Worm (Caenorhabditis elegans) whole organism, L4 larva: ENCODE measurements around the gene mtm-6.

Source experiments
- D1046.2 ChIP-seq: fragments of 200-800 bp; sonication (Bioruptor generic); IDR thresholded peaks from 2 replicates; pipeline ENCODE4 v1.3.6; 2022; ENCODE audit warnings: missing genetic modification characterization, missing compliant biosample characterization
- F10B5.3 ChIP-seq: sonication (generic microtip); optimal IDR thresholded peaks from 2 replicates; lab custom pipeline; 2016; ENCODE audit warnings: mild to moderate bottlenecking, missing genetic modification characterization, missing compliant biosample characterization
- F49E8.2 ChIP-seq: sonication (generic microtip); optimal IDR thresholded peaks from 2 replicates; lab custom pipeline; 2016; ENCODE audit warnings: missing compliant biosample characterization, mild to moderate bottlenecking, missing genetic modification characterization, borderline replicate concordance
- T20F7.1 ChIP-seq: fragments of 200-800 bp; sonication (Bioruptor generic); optimal IDR thresholded peaks from 2 replicates; lab custom pipeline; 2018; ENCODE audit warnings: mild to moderate bottlenecking, missing genetic modification characterization, missing compliant biosample characterization
- T26A8.4 ChIP-seq: fragments of 200-800 bp; sonication (Bioruptor generic); IDR thresholded peaks from 2 replicates; pipeline ENCODE4 v1.3.6; 2022; ENCODE audit warnings: missing genetic modification characterization, missing compliant biosample characterization
- Y105C5A.15 ChIP-seq: fragments of 200-800 bp; sonication (Bioruptor generic); IDR thresholded peaks from 2 replicates; pipeline ENCODE4 v1.3.6; 2022; ENCODE audit warnings: missing genetic modification characterization, missing compliant biosample characterization
- Y75B8A.6 ChIP-seq: fragments of 200-800 bp; sonication (Bioruptor generic); IDR thresholded peaks from 2 replicates; pipeline ENCODE4 v1.3.6; 2022; ENCODE audit warnings: missing genetic modification reagents, missing genetic modification characterization, missing compliant biosample characterization
- aha-1 ChIP-seq: fragments of 150-350 bp; peaks from one replicate; lab custom pipeline; 2014; ENCODE audit warnings: missing biosample characterization, missing genetic modification characterization
- arid-1 ChIP-seq: fragments of 200-800 bp; sonication (Bioruptor generic); conservative IDR thresholded peaks from 2 replicates; pipeline ENCODE4 v1.3.6; 2022; ENCODE audit warnings: missing genetic modification reagents, missing genetic modification characterization, missing compliant biosample characterization
- attf-4 ChIP-seq: sonication (generic microtip); optimal IDR thresholded peaks from 3 replicates; lab custom pipeline; 2017; ENCODE audit warnings: missing biosample characterization, missing genetic modification characterization
- ceh-20 ChIP-seq: fragments of 200-800 bp; sonication (Bioruptor generic); IDR thresholded peaks from 2 replicates; pipeline ENCODE4 v1.3.6; 2022; ENCODE audit warnings: missing genetic modification reagents, missing genetic modification characterization, missing compliant biosample characterization
- ceh-82 ChIP-seq: sonication (generic microtip); optimal IDR thresholded peaks from 2 replicates; lab custom pipeline; 2017; ENCODE audit warnings: missing biosample characterization, missing genetic modification characterization
- ces-1 ChIP-seq: fragments of 150-350 bp; sonication (generic microtip); optimal IDR thresholded peaks from 4 replicates; lab custom pipeline; 2014; ENCODE audit warnings: missing biosample characterization, missing genetic modification reagents, missing genetic modification characterization
- cey-2 ChIP-seq: sonication (generic microtip); optimal IDR thresholded peaks from 3 replicates; lab custom pipeline; 2017; ENCODE audit warnings: missing genetic modification characterization, mild to moderate bottlenecking, missing compliant biosample characterization, antibody characterized with exemption, borderline replicate concordance; ENCODE audit not compliant: insufficient read depth
- daf-12 ChIP-seq: fragments of 150-350 bp; optimal IDR thresholded peaks from 2 replicates; lab custom pipeline; 2014; ENCODE audit warnings: missing biosample characterization, missing genetic modification reagents, missing genetic modification characterization
- daf-16 ChIP-seq, 3 experiments: sonication (generic microtip); optimal IDR thresholded peaks; 2 replicates each; lab custom pipeline; 2016 to 2017; ENCODE audit warnings: missing genetic modification characterization in 3 of 3, missing genetic modification reagents in 3 of 3, mild to moderate bottlenecking in 2 of 3, missing compliant biosample characterization in 2 of 3, missing biosample characterization in 1 of 3, moderate library complexity in 1 of 3
- dmd-6 ChIP-seq: fragments of 200-800 bp; sonication (Bioruptor generic); IDR thresholded peaks from 2 replicates; pipeline ENCODE4 v1.3.6; 2022; ENCODE audit warnings: missing genetic modification reagents, missing genetic modification characterization, missing compliant biosample characterization
- dpl-1 ChIP-seq: fragments of 150-350 bp; optimal IDR thresholded peaks from 2 replicates; lab custom pipeline; 2014; ENCODE audit warnings: missing biosample characterization, missing genetic modification reagents, missing genetic modification characterization
- dve-1 ChIP-seq: sonication (generic microtip); optimal IDR thresholded peaks from 2 replicates; lab custom pipeline; 2017; ENCODE audit warnings: antibody characterized with exemption, mild to moderate bottlenecking, missing genetic modification characterization, missing compliant biosample characterization; ENCODE audit not compliant: insufficient read depth
- hif-1 ChIP-seq, 2 experiments: sonication (generic microtip); optimal IDR thresholded peaks; 2 replicates each; lab custom pipeline; 2016 to 2017; ENCODE audit warnings: missing compliant biosample characterization in 2 of 2, missing genetic modification characterization in 2 of 2, missing genetic modification reagents in 2 of 2, missing genotype in 2 of 2, mild to moderate bottlenecking in 1 of 2
- hlh-11 ChIP-seq: fragments of 200-800 bp; sonication (Bioruptor generic); optimal IDR thresholded peaks from 2 replicates; lab custom pipeline; 2018; ENCODE audit warnings: mild to moderate bottlenecking, missing genetic modification characterization, missing compliant biosample characterization
- hmg-1.1 ChIP-seq: fragments of 200-800 bp; sonication (Bioruptor generic); IDR thresholded peaks from 2 replicates; pipeline ENCODE4 v1.3.6; 2022; ENCODE audit warnings: missing genetic modification reagents, missing genetic modification characterization, missing compliant biosample characterization
- lin-38 ChIP-seq: fragments of 200-800 bp; sonication (Bioruptor generic); IDR thresholded peaks from 2 replicates; pipeline ENCODE4 v1.3.6; 2022; ENCODE audit warnings: missing genetic modification reagents, missing genetic modification characterization, missing compliant biosample characterization
- lsy-2 ChIP-seq, 2 experiments: fragments of 150-350 bp in 1 of 2; sonication (generic microtip) in 1 of 2; optimal IDR thresholded peaks; 2 replicates each; lab custom pipeline; 2014 to 2017; ENCODE audit warnings: missing biosample characterization in 2 of 2, missing genetic modification characterization in 2 of 2
- madf-5 ChIP-seq, 2 experiments: fragments of 200-800 bp; sonication (Bioruptor generic); IDR thresholded peaks; 2 replicates each; pipeline ENCODE4 v1.3.6; 2022; ENCODE audit warnings: missing compliant biosample characterization in 2 of 2, missing genetic modification characterization in 2 of 2
- mdt-29 ChIP-seq: fragments of 200-800 bp; sonication (Bioruptor generic); IDR thresholded peaks from 2 replicates; pipeline ENCODE4 v1.3.6; 2022; ENCODE audit warnings: missing genetic modification reagents, missing genetic modification characterization, missing compliant biosample characterization
- mep-1 ChIP-seq: fragments of 150-350 bp; sonication (generic microtip); optimal IDR thresholded peaks from 3 replicates; lab custom pipeline; 2014; ENCODE audit warnings: missing biosample characterization, missing genetic modification characterization
- mes-2 ChIP-seq: sonication (generic microtip); optimal IDR thresholded peaks from 2 replicates; lab custom pipeline; 2016; ENCODE audit warnings: missing genotype, mild to moderate bottlenecking, missing genetic modification characterization, missing compliant biosample characterization; ENCODE audit not compliant: poor library complexity, severe bottlenecking
- mxl-2 ChIP-seq: fragments of 200-800 bp; sonication (Bioruptor generic); conservative IDR thresholded peaks from 2 replicates; pipeline ENCODE4 v1.3.6; 2022; ENCODE audit warnings: missing genetic modification reagents, missing genetic modification characterization, missing compliant biosample characterization
- mxl-3 ChIP-seq: fragments of 200-800 bp; sonication (Bioruptor generic); optimal IDR thresholded peaks from 2 replicates; lab custom pipeline; 2018; ENCODE audit warnings: mild to moderate bottlenecking, missing genetic modification characterization, missing compliant biosample characterization
- nhr-102 ChIP-seq: sonication (generic microtip); optimal IDR thresholded peaks from 2 replicates; lab custom pipeline; 2016; ENCODE audit warnings: mild to moderate bottlenecking, missing genetic modification characterization, moderate library complexity, missing compliant biosample characterization
- nhr-11 ChIP-seq: fragments of 150-350 bp; optimal IDR thresholded peaks from 2 replicates; lab custom pipeline; 2014; ENCODE audit warnings: missing biosample characterization, missing genetic modification characterization
- nhr-111 ChIP-seq: fragments of 200-800 bp; sonication (Bioruptor generic); optimal IDR thresholded peaks from 2 replicates; lab custom pipeline; 2018; ENCODE audit warnings: mild to moderate bottlenecking, missing genetic modification characterization, missing compliant biosample characterization
- nhr-41 ChIP-seq: fragments of 200-800 bp; sonication (Bioruptor generic); IDR thresholded peaks from 2 replicates; pipeline ENCODE4 v1.3.6; 2022; ENCODE audit warnings: missing genetic modification reagents, missing genetic modification characterization, missing compliant biosample characterization
- nhr-42 ChIP-seq: fragments of 200-800 bp; sonication (Bioruptor generic); IDR thresholded peaks from 2 replicates; pipeline ENCODE4 v1.3.6; 2022; ENCODE audit warnings: missing genetic modification characterization, missing compliant biosample characterization
- nhr-76 ChIP-seq: fragments of 150-350 bp; optimal IDR thresholded peaks from 2 replicates; lab custom pipeline; 2014; ENCODE audit warnings: missing biosample characterization, missing genetic modification characterization
- pha-4 ChIP-seq, 2 experiments: fragments of 150-350 bp in 1 of 2; fragments of 200-800 bp in 1 of 2; sonication (Bioruptor generic) in 1 of 2; IDR thresholded peaks in 1 of 2; optimal IDR thresholded peaks in 1 of 2; 2 replicates each; pipeline versions ENCODE4 v1.3.6 to Lab custom; 2014 to 2022; ENCODE audit warnings: missing genetic modification characterization in 2 of 2, missing genetic modification reagents in 2 of 2, missing biosample characterization in 1 of 2, missing compliant biosample characterization in 1 of 2
- pqm-1 ChIP-seq: sonication (generic microtip); optimal IDR thresholded peaks from 2 replicates; lab custom pipeline; 2017; ENCODE audit warnings: missing biosample characterization, missing genetic modification characterization
- rbr-2 ChIP-seq: sonication (generic microtip); optimal IDR thresholded peaks from 2 replicates; lab custom pipeline; 2016; ENCODE audit warnings: missing genotype, missing genetic modification characterization, missing compliant biosample characterization
- sdz-12 ChIP-seq: fragments of 200-800 bp; sonication (Bioruptor generic); optimal IDR thresholded peaks from 2 replicates; lab custom pipeline; 2018; ENCODE audit warnings: mild to moderate bottlenecking, missing genetic modification characterization, missing compliant biosample characterization
- unc-130 ChIP-seq: sonication (generic microtip); optimal IDR thresholded peaks from 2 replicates; lab custom pipeline; 2016; ENCODE audit warnings: missing genetic modification reagents, missing genetic modification characterization, missing compliant biosample characterization
- unc-62 ChIP-seq, 3 experiments: fragments of 150-350 bp in 1 of 3; sonication (generic microtip); optimal IDR thresholded peaks in 2 of 3; peaks in 1 of 3; 1 replicate in 1 of 3; 2 replicates in 2 of 3; lab custom pipeline; 2014 to 2017; ENCODE audit warnings: missing biosample characterization in 3 of 3, missing genetic modification characterization in 3 of 3, missing genetic modification reagents in 3 of 3, missing genotype in 1 of 3
- zag-1 ChIP-seq: fragments of 150-350 bp; optimal IDR thresholded peaks from 2 replicates; lab custom pipeline; 2014; ENCODE audit warnings: missing biosample characterization, missing genetic modification characterization
- zfp-3 ChIP-seq: fragments of 200-800 bp; sonication (Bioruptor generic); conservative IDR thresholded peaks from 2 replicates; pipeline ENCODE4 v1.3.6; 2022; ENCODE audit warnings: missing genetic modification reagents, missing genetic modification characterization, missing compliant biosample characterization
- zip-2 ChIP-seq: fragments of 150-350 bp; optimal IDR thresholded peaks from 2 replicates; lab custom pipeline; 2014; ENCODE audit warnings: missing biosample characterization, missing genetic modification characterization

Gene mtm-6

DNA sequence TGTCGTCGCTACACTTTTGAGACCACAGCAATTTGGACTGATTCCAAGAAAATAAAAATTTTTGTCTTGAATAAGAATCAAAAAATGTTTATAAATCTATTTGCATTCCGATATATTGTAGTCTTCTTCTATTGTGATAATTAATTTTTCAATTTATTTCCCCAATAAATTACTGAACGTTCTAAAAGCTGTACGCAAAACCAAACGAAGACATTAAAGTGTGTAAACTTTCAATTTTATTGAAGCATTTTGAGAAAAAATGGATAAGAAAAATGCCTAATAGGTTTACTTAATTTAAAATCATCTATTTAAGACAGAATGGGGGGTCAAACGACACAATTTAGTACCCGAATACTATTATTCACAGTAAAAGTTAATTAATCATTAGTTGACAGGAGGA, 44.3 kb upstream of the mtm-6 start:
- TF ChIP-seq mdt-29 (GFP tag; lab: Robert Waterston, UW) (no peak), ces-1 (GFP tag; lab: Kevin White, UChicago) (no peak), madf-5 (GFP tag; IDR thresholded peaks at IDR 0.05; lab: Robert Waterston, UW) (no peak), attf-4 (tag; lab: Kevin White, UChicago) (no peak), nhr-76 (tag; lab: Kevin White, UChicago) (no peak), F49E8.2 (tag; lab: Kevin White, UChicago) (no peak), ceh-20 (GFP tag; lab: Robert Waterston, UW) (no peak), lin-38 (GFP tag; lab: Robert Waterston, UW) (peak; percentile 42), mxl-2 (GFP tag; lab: Robert Waterston, UW) (no peak), nhr-41 (no peak), cey-2 (tag; lab: Kevin White, UChicago) (no peak), unc-130 (peak; percentile 5), T26A8.4 (no peak)
- TF ChIP-seq, all 104 proteins: peak for 2

DNA sequence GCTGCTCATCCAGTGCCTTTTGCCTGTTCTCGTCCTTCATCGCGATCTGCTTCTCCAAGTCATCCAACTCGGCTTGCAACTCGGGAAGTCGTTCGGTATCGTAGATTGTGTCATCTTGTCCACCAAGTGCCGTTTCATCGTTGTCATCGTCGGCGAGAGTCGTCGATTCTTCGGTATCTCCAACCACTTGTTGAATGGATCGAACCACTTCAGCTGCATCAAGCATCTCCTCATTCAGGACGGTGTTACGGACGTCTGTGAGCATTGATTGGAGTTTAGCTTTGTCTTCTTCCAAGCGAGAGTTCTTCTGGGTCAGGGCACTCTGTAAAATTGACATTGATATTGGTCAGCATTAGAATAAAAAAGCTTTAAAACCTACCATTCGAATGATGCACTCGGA, 41.3 kb upstream of the mtm-6 start:
- no peak for TF ChIP-seq attf-4 (tag; lab: Kevin White, UChicago)
- peak; percentile 90 for TF ChIP-seq aha-1 (tag; lab: Kevin White, UChicago)

DNA sequence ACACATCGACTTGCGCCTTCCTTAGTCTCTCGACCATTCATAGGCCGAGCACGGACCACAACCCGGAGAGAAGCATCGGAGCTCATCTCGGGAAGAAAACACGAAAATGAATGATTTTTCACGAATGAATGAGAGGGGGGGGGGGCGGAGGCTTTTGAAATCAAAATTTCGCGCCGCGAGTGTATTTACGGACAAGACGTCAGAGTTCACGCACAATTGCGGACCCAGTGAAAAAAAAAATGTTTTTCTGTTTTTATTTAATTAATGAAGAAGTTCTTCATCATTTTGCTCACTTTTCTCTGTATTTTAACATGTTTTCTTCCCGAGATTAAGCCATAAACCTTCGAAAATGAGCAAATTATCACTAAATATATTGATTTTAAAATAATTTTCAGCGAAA, 39.8 kb upstream of the mtm-6 start, which contains the start of the genes klp-19 and slc-36.1:
klp-19 (minus strand) TSS at position 153 of the 400 bp plus-strand sequence.
slc-36.1 (plus strand) TSS at position 396 of the 400 bp plus-strand sequence.
- TF ChIP-seq nhr-102 (tag; lab: Kevin White, UChicago): no peak
- TF ChIP-seq dpl-1 (GFP tag; lab: Kevin White, UChicago): peak; percentile 80
- TF ChIP-seq dve-1 (tag; lab: Kevin White, UChicago): peak; percentile 20
- no peak for TF ChIP-seq madf-5 (GFP tag; IDR thresholded peaks at IDR 0.05; lab: Robert Waterston, UW)
- 0 out of 2 replicates have a peak, but pooled peaks have one; percentile 35 for TF ChIP-seq hmg-1.1 (GFP tag; lab: Robert Waterston, UW)
- peak; percentile 26 for TF ChIP-seq rbr-2 (tag; lab: Kevin White, UChicago)
- no peak for TF ChIP-seq nhr-11 (tag; lab: Kevin White, UChicago)
- TF ChIP-seq sdz-12 (GFP tag; lab: Kevin White, UChicago): no peak
- no peak for TF ChIP-seq zfp-3
- TF ChIP-seq nhr-76 (tag; lab: Kevin White, UChicago): no peak
- no peak for TF ChIP-seq mxl-3 (GFP tag; lab: Kevin White, UChicago)
- TF ChIP-seq lsy-2 (tag; optimal IDR thresholded peaks at IDR 0.05; lab: Kevin White, UChicago): peak in 1 of 2 experiments; percentile 53
- no peak for TF ChIP-seq nhr-42 (GFP tag; lab: Robert Waterston, UW)
- TF ChIP-seq lin-38 (GFP tag; lab: Robert Waterston, UW): peak; percentile 67
- TF ChIP-seq aha-1 (tag; lab: Kevin White, UChicago): peak; percentile 17
- no peak for TF ChIP-seq ceh-82
- TF ChIP-seq Y105C5A.15 (GFP tag; lab: Robert Waterston, UW): no peak
- no peak for TF ChIP-seq pqm-1 (tag; lab: Kevin White, UChicago)
- TF ChIP-seq hif-1 (tag; optimal IDR thresholded peaks at IDR 0.05; lab: Kevin White, UChicago): no peak
- TF ChIP-seq daf-12: no peak
- no peak for TF ChIP-seq zag-1 (tag; lab: Kevin White, UChicago)
- peak; percentile 67 for TF ChIP-seq mes-2 (tag; lab: Kevin White, UChicago)
- TF ChIP-seq F10B5.3 (tag; lab: Kevin White, UChicago): no peak
- TF ChIP-seq daf-16 (GFP tag; optimal IDR thresholded peaks at IDR 0.05; lab: Kevin White, UChicago): no peak
- peak; percentile 15 for TF ChIP-seq daf-16 (tag; optimal IDR thresholded peaks at IDR 0.05; lab: Kevin White, UChicago)
- TF ChIP-seq Y75B8A.6 (GFP tag; lab: Robert Waterston, UW): no peak
- TF ChIP-seq unc-62 (GFP tag; optimal IDR thresholded peaks at IDR 0.05 in 1 of 2; lab: Kevin White, UChicago): no peak
- no peak for TF ChIP-seq unc-62 (tag; optimal IDR thresholded peaks at IDR 0.05; lab: Kevin White, UChicago)
- peak; percentile 8 for TF ChIP-seq mep-1 (tag; lab: Kevin White, UChicago)
- no peak for TF ChIP-seq D1046.2 (GFP tag; lab: Robert Waterston, UW)
- TF ChIP-seq arid-1 (GFP tag; lab: Robert Waterston, UW): 0 out of 2 replicates have a peak, but pooled peaks have one; percentile 32
- TF ChIP-seq zip-2: no peak
- no peak for TF ChIP-seq T20F7.1
- no peak for TF ChIP-seq nhr-111
- TF ChIP-seq pha-4 (GFP tag; IDR thresholded peaks at IDR 0.05; lab: Robert Waterston, UW): no peak
- peak; percentile 0 for TF ChIP-seq pha-4 (tag; optimal IDR thresholded peaks at IDR 0.05; lab: Kevin White, UChicago)
- TF ChIP-seq hlh-11 (tag; lab: Kevin White, UChicago): no peak
- no peak for TF ChIP-seq dmd-6 (GFP tag; lab: Robert Waterston, UW)
